Fruit fly (Drosophila melanogaster) whole organism, wandering third instar larva: ENCODE data around the gene CG10646.

ENCODE experiments used
- Abd-B ChIP-seq: fragments of >200 bp; optimal IDR thresholded peaks from 2 replicates; lab custom pipeline; 2017; ENCODE audit warnings: missing biosample characterization, missing genetic modification characterization
- CG32264 ChIP-seq: fragments of 200-800 bp; sonication (Bioruptor generic); optimal IDR thresholded peaks from 2 replicates; lab custom pipeline; 2016; ENCODE audit warnings: missing biosample characterization, missing genetic modification characterization
- CG9705 ChIP-seq: fragments of 200-800 bp; sonication (Bioruptor generic); optimal IDR thresholded peaks from 2 replicates; lab custom pipeline; 2018; ENCODE audit warnings: missing biosample characterization, mild to moderate bottlenecking, missing genetic modification characterization
- CrebA ChIP-seq: fragments of 200-800 bp; sonication (Bioruptor generic); optimal IDR thresholded peaks from 2 replicates; lab custom pipeline; 2016; ENCODE audit warnings: missing biosample characterization, mild to moderate bottlenecking, missing genetic modification characterization, borderline replicate concordance
- Dfd ChIP-seq: fragments of >200 bp; optimal IDR thresholded peaks from 2 replicates; lab custom pipeline; 2017; ENCODE audit warnings: missing biosample characterization, missing genetic modification characterization
- Dif ChIP-seq: fragments of 200-275, 200-300 bp; sonication (Bioruptor generic); optimal IDR thresholded peaks from 2 replicates; lab custom pipeline; 2018; ENCODE audit warnings: missing biosample characterization, missing genetic modification characterization; ENCODE audit not compliant: partially characterized antibody
- GATAd ChIP-seq: sonication (Bioruptor generic); optimal IDR thresholded peaks from 2 replicates; lab custom pipeline; 2016; ENCODE audit warnings: missing biosample characterization, missing genetic modification characterization
- HLH106 ChIP-seq: fragments of 200-800 bp; optimal IDR thresholded peaks from 3 replicates; lab custom pipeline; 2019; ENCODE audit warnings: missing biosample characterization, mild to moderate bottlenecking, missing genetic modification characterization, moderate library complexity
- Hnf4 ChIP-seq: fragments of 200-800 bp; sonication (Bioruptor generic); optimal IDR thresholded peaks from 2 replicates; lab custom pipeline; 2016; ENCODE audit warnings: missing biosample characterization, mild to moderate bottlenecking, missing genetic modification characterization
- Hr78 ChIP-seq: fragments of >200 bp; optimal IDR thresholded peaks from 2 replicates; lab custom pipeline; 2017; ENCODE audit warnings: missing biosample characterization, missing genetic modification characterization
- Hr83 ChIP-seq: fragments of 200-300 bp; sonication (Bioruptor generic); optimal IDR thresholded peaks from 2 replicates; lab custom pipeline; 2016; ENCODE audit warnings: missing biosample characterization, mild to moderate bottlenecking, missing genetic modification characterization, moderate library complexity; ENCODE audit not compliant: poor library complexity, severe bottlenecking
- Jra ChIP-seq: sonication (Bioruptor generic); optimal IDR thresholded peaks from 2 replicates; lab custom pipeline; 2016; ENCODE audit warnings: missing biosample characterization, missing genetic modification characterization
- Mio ChIP-seq: sonication (Bioruptor generic); optimal IDR thresholded peaks from 2 replicates; lab custom pipeline; 2016; ENCODE audit warnings: missing biosample characterization, missing genetic modification characterization
- Myc ChIP-seq: fragments of >200 bp; optimal IDR thresholded peaks from 2 replicates; lab custom pipeline; 2017
- N ChIP-seq: fragments of >200 bp; optimal IDR thresholded peaks from 2 replicates; lab custom pipeline; 2018; ENCODE audit warnings: missing biosample characterization, missing external identifiers, missing genetic modification characterization
- OdsH ChIP-seq: fragments of 200-800 bp; sonication (Bioruptor generic); optimal IDR thresholded peaks from 2 replicates; lab custom pipeline; 2016; ENCODE audit warnings: missing biosample characterization, mild to moderate bottlenecking, missing genetic modification characterization
- Rel ChIP-seq, 2 experiments: fragments of 200-800 bp; sonication (Bioruptor generic) in 1 of 2; optimal IDR thresholded peaks; 2 replicates in 1 of 2; 3 replicates in 1 of 2; lab custom pipeline; 2016 to 2019; ENCODE audit warnings: mild to moderate bottlenecking in 2 of 2, missing biosample characterization in 2 of 2, missing genetic modification characterization in 2 of 2, moderate library complexity in 1 of 2
- Sp1 ChIP-seq: fragments of 200-800 bp; sonication (Bioruptor generic); optimal IDR thresholded peaks from 3 replicates; lab custom pipeline; 2019; ENCODE audit warnings: missing biosample characterization, mild to moderate bottlenecking, missing genetic modification characterization, moderate library complexity
- Vsx2 ChIP-seq: fragments of 200-300, 225-300 bp; sonication (Bioruptor generic); optimal IDR thresholded peaks from 2 replicates; lab custom pipeline; 2018; ENCODE audit warnings: missing biosample characterization, missing genetic modification characterization; ENCODE audit not compliant: partially characterized antibody
- br ChIP-seq: fragments of 200-800 bp; sonication (Bioruptor generic); optimal IDR thresholded peaks from 2 replicates; lab custom pipeline; 2016; ENCODE audit warnings: missing biosample characterization, missing genetic modification characterization
- dl ChIP-seq, 2 experiments: fragments of 175-275, 200-275 bp in 1 of 2; fragments of 200-275 bp in 1 of 2; sonication (Bioruptor generic); optimal IDR thresholded peaks; lab custom pipeline; 2018; ENCODE audit warnings: mild to moderate bottlenecking in 2 of 2, missing biosample characterization in 2 of 2, missing genetic modification characterization in 2 of 2, moderate library complexity in 2 of 2; ENCODE audit not compliant: partially characterized antibody in 2 of 2, insufficient read depth in 1 of 2
- dmrt93B ChIP-seq: fragments of 200-800 bp; sonication (Bioruptor generic); optimal IDR thresholded peaks from 2 replicates; lab custom pipeline; 2018; ENCODE audit warnings: missing biosample characterization, mild to moderate bottlenecking, missing genetic modification characterization
- dsf ChIP-seq: sonication (Bioruptor generic); optimal IDR thresholded peaks from 2 replicates; lab custom pipeline; 2016; ENCODE audit warnings: missing biosample characterization, missing genetic modification characterization, borderline replicate concordance
- ey ChIP-seq: fragments of 200-800 bp; sonication (Bioruptor generic); optimal IDR thresholded peaks from 2 replicates; lab custom pipeline; 2016; ENCODE audit warnings: missing biosample characterization, missing genetic modification characterization
- foxo ChIP-seq, 2 experiments: fragments of 200-800 bp; sonication (Bioruptor generic); optimal IDR thresholded peaks; 2 replicates in 1 of 2; 3 replicates in 1 of 2; lab custom pipeline; 2016 to 2017; ENCODE audit warnings: missing biosample characterization in 2 of 2, missing genetic modification characterization in 2 of 2
- fru ChIP-seq: fragments of 200-800 bp; sonication (Bioruptor generic); optimal IDR thresholded peaks from 3 replicates; lab custom pipeline; 2016; ENCODE audit warnings: missing biosample characterization, mild to moderate bottlenecking, missing genetic modification characterization
- h ChIP-seq: fragments of 200-800 bp; sonication (Bioruptor generic); optimal IDR thresholded peaks from 3 replicates; lab custom pipeline; 2016; ENCODE audit warnings: missing biosample characterization, mild to moderate bottlenecking, missing genetic modification characterization
- lola ChIP-seq: fragments of >200 bp; optimal IDR thresholded peaks from 2 replicates; lab custom pipeline; 2017; ENCODE audit warnings: missing biosample characterization, missing genetic modification characterization
- pan ChIP-seq: fragments of >200 bp; optimal IDR thresholded peaks from 2 replicates; lab custom pipeline; 2017
- psq ChIP-seq: fragments of 200-800 bp; sonication (Bioruptor generic); optimal IDR thresholded peaks from 3 replicates; lab custom pipeline; 2017; ENCODE audit warnings: missing biosample characterization, mild to moderate bottlenecking, missing genetic modification characterization, moderate library complexity
- rgr ChIP-seq: fragments of 200-800 bp; sonication (Bioruptor generic); optimal IDR thresholded peaks from 3 replicates; lab custom pipeline; 2016; ENCODE audit warnings: missing biosample characterization, mild to moderate bottlenecking, missing genetic modification characterization
- sage ChIP-seq: fragments of 200-800 bp; sonication (Bioruptor generic); optimal IDR thresholded peaks from 2 replicates; lab custom pipeline; 2016; ENCODE audit warnings: missing biosample characterization, mild to moderate bottlenecking, missing genetic modification characterization
- sv ChIP-seq: fragments of 200-800 bp; sonication (Bioruptor generic); optimal IDR thresholded peaks from 3 replicates; lab custom pipeline; 2016; ENCODE audit warnings: missing biosample characterization, missing genetic modification characterization
- tai ChIP-seq: sonication (Bioruptor generic); optimal IDR thresholded peaks from 2 replicates; lab custom pipeline; 2016; ENCODE audit warnings: missing biosample characterization, missing genetic modification characterization
- woc ChIP-seq: sonication (Bioruptor generic); optimal IDR thresholded peaks from 2 replicates; lab custom pipeline; 2016; ENCODE audit warnings: missing biosample characterization, mild to moderate bottlenecking, missing genetic modification characterization

Gene CG10646

dm6 chr3L:12496428-12497344 lies 7.0 kb downstream of the CG10646 start, which contains the start of gene CG10657:
Gene CG10657, minus strand, starts transcription at chr3L:12497216.
- TF ChIP-seq sv (GFP tag; lab: Kevin White, UChicago) (no peak), Rel (GFP tag; optimal IDR thresholded peaks at IDR 0.05; lab: Kevin White, UChicago) (no peak), Rel (tag; optimal IDR thresholded peaks at IDR 0.05; lab: Kevin White, UChicago) (peak; percentile 39), Hnf4 (GFP tag; lab: Kevin White, UChicago) (no peak), CG32264 (GFP tag; lab: Kevin White, UChicago) (no peak), Sp1 (GFP tag; lab: Kevin White, UChicago) (peak; percentile 14), Vsx2 (peak; percentile 46), woc (GFP tag; lab: Kevin White, UChicago) (no peak)

dm6 chr3L:12495312-12495725 lies 8.4 kb downstream of the CG10646 start:
- TF ChIP-seq Abd-B (no peak), dmrt93B (GFP tag; lab: Kevin White, UChicago) (peak; percentile 86), sv (GFP tag; lab: Kevin White, UChicago) (no peak), rgr (peak; percentile 81), Hr78 (GFP tag; lab: Kevin White, UChicago) (no peak), br (GFP tag; lab: Kevin White, UChicago) (peak; percentile 82), psq (GFP tag; lab: Kevin White, UChicago) (peak; percentile 81), lola (no peak), OdsH (GFP tag; lab: Kevin White, UChicago) (peak; percentile 86), h (GFP tag; lab: Kevin White, UChicago) (peak; percentile 88), sage (GFP tag; lab: Kevin White, UChicago) (peak; percentile 70), Jra (peak; percentile 3), Hnf4 (GFP tag; lab: Kevin White, UChicago) (peak; percentile 69), N (GFP tag; lab: Kevin White, UChicago) (no peak), foxo (GFP tag; optimal IDR thresholded peaks at IDR 0.05; lab: Kevin White, UChicago) (peak in 1 of 2 experiments; percentile 87), CG32264 (GFP tag; lab: Kevin White, UChicago) (peak; percentile 57), Mio (GFP tag; lab: Kevin White, UChicago) (peak; percentile 12), fru (GFP tag; lab: Kevin White, UChicago) (peak; percentile 88), CG9705 (GFP tag; lab: Kevin White, UChicago) (peak; percentile 81), dsf (peak; percentile 18), dl (GFP tag; optimal IDR thresholded peaks at IDR 0.05; lab: Kevin White, UChicago; ENCODE audit: insufficient read depth in 1 of 2, partially characterized antibody in 2 of 2) (no peak), Rel (GFP tag; optimal IDR thresholded peaks at IDR 0.05; lab: Kevin White, UChicago) (no peak), Rel (tag; optimal IDR thresholded peaks at IDR 0.05; lab: Kevin White, UChicago) (peak; percentile 49), HLH106 (tag; lab: Kevin White, UChicago) (peak; percentile 90), Sp1 (GFP tag; lab: Kevin White, UChicago) (peak; percentile 91), woc (GFP tag; lab: Kevin White, UChicago) (peak; percentile 83), ey (GFP tag; lab: Kevin White, UChicago) (peak; percentile 87)

DNA sequence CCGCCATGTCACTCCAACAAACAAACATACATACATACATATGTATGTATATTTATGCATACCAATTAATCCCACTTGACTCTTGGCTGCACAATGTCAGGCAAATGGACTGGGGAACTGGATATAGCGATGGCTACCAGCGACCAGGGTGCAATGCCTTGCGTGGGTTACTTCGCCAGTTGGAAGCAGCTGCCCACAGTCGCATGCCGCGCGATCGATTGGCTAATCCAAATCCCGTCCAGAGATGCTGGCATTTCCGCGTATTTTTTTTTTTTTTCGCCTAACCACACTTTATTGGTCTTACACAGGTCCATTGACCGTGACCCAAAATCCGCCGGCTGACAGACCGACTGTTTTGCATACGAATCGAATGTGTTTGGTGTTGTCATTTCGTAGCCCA lies 9.4 kb downstream of the CG10646 start:
- no peak for TF ChIP-seq Mio (GFP tag; lab: Kevin White, UChicago)
- no peak for TF ChIP-seq Vsx2
- no peak for TF ChIP-seq pan
- TF ChIP-seq GATAd (GFP tag; lab: Kevin White, UChicago) = no peak
- no peak for TF ChIP-seq sv (GFP tag; lab: Kevin White, UChicago)
- TF ChIP-seq OdsH (GFP tag; lab: Kevin White, UChicago) = no peak
- TF ChIP-seq foxo (GFP tag; optimal IDR thresholded peaks at IDR 0.05; lab: Kevin White, UChicago) = no peak
- TF ChIP-seq HLH106 (tag; lab: Kevin White, UChicago) = no peak
- no peak for TF ChIP-seq Abd-B
- TF ChIP-seq Hnf4 (GFP tag; lab: Kevin White, UChicago) = no peak

dm6 chr3L:12490418-12491035 lies 13.2 kb downstream of the CG10646 start, which contains the start of gene CG10660:
Gene CG10660, minus strand, starts transcription at chr3L:12490676.
- TF ChIP-seq Myc (no peak), CrebA (GFP tag; lab: Kevin White, UChicago) (no peak), dl (GFP tag; optimal IDR thresholded peaks at IDR 0.05; lab: Kevin White, UChicago; ENCODE audit: insufficient read depth in 1 of 2, partially characterized antibody in 2 of 2) (no peak), rgr (peak; percentile 97), CG32264 (GFP tag; lab: Kevin White, UChicago) (peak; percentile 90), psq (GFP tag; lab: Kevin White, UChicago) (peak; percentile 87), Hnf4 (GFP tag; lab: Kevin White, UChicago) (peak; percentile 83), tai (peak; percentile 81), OdsH (GFP tag; lab: Kevin White, UChicago) (peak; percentile 95), ey (GFP tag; lab: Kevin White, UChicago) (peak; percentile 93), sage (GFP tag; lab: Kevin White, UChicago) (peak; percentile 90), Dif (GFP tag; lab: Kevin White, UChicago) (peak; percentile 3), foxo (GFP tag; optimal IDR thresholded peaks at IDR 0.05; lab: Kevin White, UChicago) (peak; percentile 80 to 95), Sp1 (GFP tag; lab: Kevin White, UChicago) (peak; percentile 88), HLH106 (tag; lab: Kevin White, UChicago) (peak; percentile 77), Hr83 (GFP tag; lab: Kevin White, UChicago) (peak; percentile 35), Jra (peak; percentile 59), sv (GFP tag; lab: Kevin White, UChicago) (peak; percentile 82), dsf (peak; percentile 64), Rel (GFP tag; optimal IDR thresholded peaks at IDR 0.05; lab: Kevin White, UChicago) (peak; percentile 61), Rel (tag; optimal IDR thresholded peaks at IDR 0.05; lab: Kevin White, UChicago) (peak; percentile 18), woc (GFP tag; lab: Kevin White, UChicago) (peak; percentile 84), Dfd (no peak), br (GFP tag; lab: Kevin White, UChicago) (peak; percentile 92), dmrt93B (GFP tag; lab: Kevin White, UChicago) (peak; percentile 52)
